Worm (Caenorhabditis elegans): Measurements from ENCODE around the gene dgk-2.

Gene dgk-2

ce11 chrX:4504108-4504668 lies at the start of gene dgk-2:
dgk-2 (minus strand) TSS chrX:4504388.
- TF ChIP-seq pes-1 (GFP tag; IDR thresholded peaks at IDR 0.05) = no peak
- peak; percentile 51; the same call in 1 of the 2 replicates for TF ChIP-seq sea-1 (GFP tag; conservative IDR thresholded peaks at IDR 0.05)
- TF ChIP-seq tbx-37 (GFP tag; conservative IDR thresholded peaks at IDR 0.05) = no peak
- peak; percentile 25 for TF ChIP-seq hmg-4 (GFP tag; optimal IDR thresholded peaks at IDR 0.05)
- TF ChIP-seq F13C5.2 (tag; optimal IDR thresholded peaks at IDR 0.05) = peak; percentile 49
- no peak for TF ChIP-seq aly-1 (tag; optimal IDR thresholded peaks at IDR 0.05)

ce11 chrX:4553491-4553890 lies 49.3 kb upstream of the dgk-2 start:
- no peak for TF ChIP-seq tbx-37 (GFP tag; conservative IDR thresholded peaks at IDR 0.05)
- no peak for TF ChIP-seq hmg-4 (GFP tag; optimal IDR thresholded peaks at IDR 0.05)
- TF ChIP-seq ama-1 (optimal IDR thresholded peaks at IDR 0.05) = no peak
- TF ChIP-seq tbx-11 (GFP tag; IDR thresholded peaks at IDR 0.05) = no peak
- TF ChIP-seq sea-1 (GFP tag; conservative IDR thresholded peaks at IDR 0.05) = no peak
- TF ChIP-seq hmbx-1 (tag; optimal IDR thresholded peaks at IDR 0.05) = no peak
- no peak for TF ChIP-seq scrt-1 (GFP tag; IDR thresholded peaks at IDR 0.05)
- TF ChIP-seq F13C5.2 (tag; optimal IDR thresholded peaks at IDR 0.05) = no peak
- TF ChIP-seq aly-1 (tag; optimal IDR thresholded peaks at IDR 0.05) = no peak
- TF ChIP-seq pes-1 (GFP tag; IDR thresholded peaks at IDR 0.05) = no peak
- TF ChIP-seq tra-4 (tag; optimal IDR thresholded peaks at IDR 0.05) = no peak
- no peak for TF ChIP-seq ceh-36 (tag; optimal IDR thresholded peaks at IDR 0.05)
- no peak for TF ChIP-seq B0310.2 (tag; optimal IDR thresholded peaks at IDR 0.05)
- TF ChIP-seq hnd-1 (tag; optimal IDR thresholded peaks at IDR 0.05) = no peak
- no peak for TF ChIP-seq ets-7 (tag; optimal IDR thresholded peaks at IDR 0.05)
- no peak for TF ChIP-seq ceh-13 (GFP tag; optimal IDR thresholded peaks at IDR 0.05)
- TF ChIP-seq flt-1 (GFP tag; IDR thresholded peaks at IDR 0.05) = no peak

ce11 chrX:4553033-4553432 lies 48.8 kb upstream of the dgk-2 start:
- no peak for TF ChIP-seq ama-1 (optimal IDR thresholded peaks at IDR 0.05)
- TF ChIP-seq aly-1 (tag; optimal IDR thresholded peaks at IDR 0.05) = no peak

- no peak for TF ChIP-seq hnd-1 (tag; optimal IDR thresholded peaks at IDR 0.05)
- peak; percentile 8 for TF ChIP-seq hmg-4 (GFP tag; optimal IDR thresholded peaks at IDR 0.05)
- TF ChIP-seq F13C5.2 (tag; optimal IDR thresholded peaks at IDR 0.05) = no peak
- no peak for TF ChIP-seq ceh-36 (tag; optimal IDR thresholded peaks at IDR 0.05)
Observed at ce11 chrX:4550987-4551386, 46.8 kb upstream of the dgk-2 start.

ce11 chrX:4549853-4550596 lies 45.8 kb upstream of the dgk-2 start, which contains the start of gene C07A12.18:
C07A12.18 (minus strand) TSS chrX:4549903.
- no peak for TF ChIP-seq sea-1 (GFP tag; conservative IDR thresholded peaks at IDR 0.05)
- 0 out of 2 replicates have a peak, but pooled peaks have one; percentile 34 for TF ChIP-seq scrt-1 (GFP tag; IDR thresholded peaks at IDR 0.05)

ce11 chrX:4548929-4549328 lies 44.7 kb upstream of the dgk-2 start:
- TF ChIP-seq B0310.2 (tag; optimal IDR thresholded peaks at IDR 0.05) (no peak), hmg-4 (GFP tag; optimal IDR thresholded peaks at IDR 0.05) (no peak), ama-1 (optimal IDR thresholded peaks at IDR 0.05) (no peak), flt-1 (GFP tag; IDR thresholded peaks at IDR 0.05) (no peak), pes-1 (GFP tag; IDR thresholded peaks at IDR 0.05) (no peak), tra-4 (tag; optimal IDR thresholded peaks at IDR 0.05) (no peak), hmbx-1 (tag; optimal IDR thresholded peaks at IDR 0.05) (no peak), ceh-36 (tag; optimal IDR thresholded peaks at IDR 0.05) (no peak), scrt-1 (GFP tag; IDR thresholded peaks at IDR 0.05) (no peak), sea-1 (GFP tag; conservative IDR thresholded peaks at IDR 0.05) (no peak), ets-7 (tag; optimal IDR thresholded peaks at IDR 0.05) (no peak), aly-1 (tag; optimal IDR thresholded peaks at IDR 0.05) (no peak)

- no peak for TF ChIP-seq ceh-36 (tag; optimal IDR thresholded peaks at IDR 0.05)
- no peak for TF ChIP-seq sea-1 (GFP tag; conservative IDR thresholded peaks at IDR 0.05)
- TF ChIP-seq F13C5.2 (tag; optimal IDR thresholded peaks at IDR 0.05) = no peak
- no peak for TF ChIP-seq ceh-13 (GFP tag; optimal IDR thresholded peaks at IDR 0.05)
- no peak for TF ChIP-seq ets-7 (tag; optimal IDR thresholded peaks at IDR 0.05)
- TF ChIP-seq tra-4 (tag; optimal IDR thresholded peaks at IDR 0.05) = no peak
- TF ChIP-seq hnd-1 (tag; optimal IDR thresholded peaks at IDR 0.05) = no peak
- no peak for TF ChIP-seq tbx-11 (GFP tag; IDR thresholded peaks at IDR 0.05)
- no peak for TF ChIP-seq tbx-37 (GFP tag; conservative IDR thresholded peaks at IDR 0.05)
- TF ChIP-seq scrt-1 (GFP tag; IDR thresholded peaks at IDR 0.05) = no peak
- TF ChIP-seq B0310.2 (tag; optimal IDR thresholded peaks at IDR 0.05) = no peak
- no peak for TF ChIP-seq hmbx-1 (tag; optimal IDR thresholded peaks at IDR 0.05)
- no peak for TF ChIP-seq ama-1 (optimal IDR thresholded peaks at IDR 0.05)
- TF ChIP-seq hmg-4 (GFP tag; optimal IDR thresholded peaks at IDR 0.05) = no peak
- TF ChIP-seq aly-1 (tag; optimal IDR thresholded peaks at IDR 0.05) = no peak
Observed at ce11 chrX:4544543-4544942, 40.4 kb upstream of the dgk-2 start, which contains the start of gene C07A12.2. C07A12.2 (plus strand) TSS chrX:4544843.

- TF ChIP-seq ceh-36 (tag; optimal IDR thresholded peaks at IDR 0.05) = no peak
- no peak for TF ChIP-seq aly-1 (tag; optimal IDR thresholded peaks at IDR 0.05)
- TF ChIP-seq pes-1 (GFP tag; IDR thresholded peaks at IDR 0.05) = no peak
- TF ChIP-seq tra-4 (tag; optimal IDR thresholded peaks at IDR 0.05) = no peak
- no peak for TF ChIP-seq F13C5.2 (tag; optimal IDR thresholded peaks at IDR 0.05)
- no peak for TF ChIP-seq ama-1 (optimal IDR thresholded peaks at IDR 0.05)
- TF ChIP-seq flt-1 (GFP tag; IDR thresholded peaks at IDR 0.05) = no peak
- TF ChIP-seq tbx-11 (GFP tag; IDR thresholded peaks at IDR 0.05) = no peak
- TF ChIP-seq B0310.2 (tag; optimal IDR thresholded peaks at IDR 0.05) = no peak
- TF ChIP-seq ceh-13 (GFP tag; optimal IDR thresholded peaks at IDR 0.05) = no peak
- no peak for TF ChIP-seq sea-1 (GFP tag; conservative IDR thresholded peaks at IDR 0.05)
- no peak for TF ChIP-seq hmbx-1 (tag; optimal IDR thresholded peaks at IDR 0.05)
- no peak for TF ChIP-seq ets-7 (tag; optimal IDR thresholded peaks at IDR 0.05)
- TF ChIP-seq hnd-1 (tag; optimal IDR thresholded peaks at IDR 0.05) = no peak
Observed at ce11 chrX:4534112-4534511, 29.9 kb upstream of the dgk-2 start.
